Worm (Caenorhabditis elegans) whole organism, L4 larva: ENCODE results near the gene Y38E10A.17.

Source experiments
- F37D6.2 ChIP-seq: sonication (generic microtip); optimal IDR thresholded peaks from 2 replicates; lab custom pipeline; 2016; ENCODE audit warnings: mild to moderate bottlenecking, missing genetic modification characterization, missing compliant biosample characterization
- T26A8.4 ChIP-seq: fragments of 200-800 bp; sonication (Bioruptor generic); IDR thresholded peaks from 2 replicates; pipeline ENCODE4 v1.3.6; 2022; ENCODE audit warnings: missing genetic modification characterization, missing compliant biosample characterization
- Y105C5A.15 ChIP-seq: fragments of 200-800 bp; sonication (Bioruptor generic); IDR thresholded peaks from 2 replicates; pipeline ENCODE4 v1.3.6; 2022; ENCODE audit warnings: missing genetic modification characterization, missing compliant biosample characterization
- Y48G9A.11 ChIP-seq: fragments of 200-800 bp; sonication (Bioruptor generic); IDR thresholded peaks from 2 replicates; pipeline ENCODE4 v1.3.6; 2022; ENCODE audit warnings: missing genetic modification reagents, missing genetic modification characterization, missing compliant biosample characterization
- ama-1 ChIP-seq: fragments of 150-350 bp; optimal IDR thresholded peaks from 2 replicates; lab custom pipeline; 2014; ENCODE audit warnings: inconsistent platforms, mixed read lengths
- ceh-28 ChIP-seq: fragments of 150-350 bp; optimal IDR thresholded peaks from 2 replicates; lab custom pipeline; 2014; ENCODE audit warnings: missing biosample characterization, missing genetic modification reagents, missing genetic modification characterization
- ceh-62 ChIP-seq: sonication (generic microtip); optimal IDR thresholded peaks from 2 replicates; lab custom pipeline; 2017; ENCODE audit warnings: missing biosample characterization, missing genetic modification characterization
- ctbp-1 ChIP-seq: fragments of 200-800 bp; sonication (Bioruptor generic); IDR thresholded peaks from 2 replicates; pipeline ENCODE4 v1.3.6; 2022; ENCODE audit warnings: missing genetic modification reagents, missing genetic modification characterization, missing compliant biosample characterization
- dmd-6 ChIP-seq: fragments of 200-800 bp; sonication (Bioruptor generic); IDR thresholded peaks from 2 replicates; pipeline ENCODE4 v1.3.6; 2022; ENCODE audit warnings: missing genetic modification reagents, missing genetic modification characterization, missing compliant biosample characterization
- dmd-9 ChIP-seq: fragments of 200-800 bp; sonication (Bioruptor generic); IDR thresholded peaks from 2 replicates; pipeline ENCODE4 v1.3.6; 2022; ENCODE audit warnings: missing genetic modification reagents, missing genetic modification characterization, missing compliant biosample characterization
- dve-1 ChIP-seq: sonication (generic microtip); optimal IDR thresholded peaks from 2 replicates; lab custom pipeline; 2017; ENCODE audit warnings: antibody characterized with exemption, mild to moderate bottlenecking, missing genetic modification characterization, missing compliant biosample characterization; ENCODE audit not compliant: insufficient read depth
- jun-1 ChIP-seq: fragments of 150-350 bp; optimal IDR thresholded peaks from 2 replicates; lab custom pipeline; 2014; ENCODE audit warnings: missing biosample characterization, missing genetic modification reagents, missing genetic modification characterization
- lin-1 ChIP-seq: fragments of 200-800 bp; sonication (Bioruptor generic); IDR thresholded peaks from 2 replicates; pipeline ENCODE4 v1.3.6; 2022; ENCODE audit warnings: missing genetic modification reagents, missing genetic modification characterization, missing compliant biosample characterization
- lin-29 ChIP-seq: fragments of 200-800 bp; sonication (Bioruptor generic); IDR thresholded peaks from 2 replicates; pipeline ENCODE4 v1.3.6; 2022; ENCODE audit warnings: missing genetic modification reagents, missing genetic modification characterization, missing compliant biosample characterization
- lsy-2 ChIP-seq, 2 experiments: fragments of 150-350 bp in 1 of 2; sonication (generic microtip) in 1 of 2; optimal IDR thresholded peaks; 2 replicates each; lab custom pipeline; 2014 to 2017; ENCODE audit warnings: missing biosample characterization in 2 of 2, missing genetic modification characterization in 2 of 2
- mdl-1 ChIP-seq, 2 experiments: fragments of 150-350 bp in 1 of 2; sonication (generic microtip) in 1 of 2; optimal IDR thresholded peaks; 2 replicates each; lab custom pipeline; 2014 to 2017; ENCODE audit warnings: missing biosample characterization in 2 of 2, missing genetic modification characterization in 2 of 2
- mes-2 ChIP-seq: sonication (generic microtip); optimal IDR thresholded peaks from 2 replicates; lab custom pipeline; 2016; ENCODE audit warnings: missing genotype, mild to moderate bottlenecking, missing genetic modification characterization, missing compliant biosample characterization; ENCODE audit not compliant: poor library complexity, severe bottlenecking
- mxl-2 ChIP-seq: fragments of 200-800 bp; sonication (Bioruptor generic); conservative IDR thresholded peaks from 2 replicates; pipeline ENCODE4 v1.3.6; 2022; ENCODE audit warnings: missing genetic modification reagents, missing genetic modification characterization, missing compliant biosample characterization
- nhr-102 ChIP-seq: sonication (generic microtip); optimal IDR thresholded peaks from 2 replicates; lab custom pipeline; 2016; ENCODE audit warnings: mild to moderate bottlenecking, missing genetic modification characterization, moderate library complexity, missing compliant biosample characterization
- nhr-11 ChIP-seq: fragments of 150-350 bp; optimal IDR thresholded peaks from 2 replicates; lab custom pipeline; 2014; ENCODE audit warnings: missing biosample characterization, missing genetic modification characterization
- nhr-41 ChIP-seq: fragments of 200-800 bp; sonication (Bioruptor generic); IDR thresholded peaks from 2 replicates; pipeline ENCODE4 v1.3.6; 2022; ENCODE audit warnings: missing genetic modification reagents, missing genetic modification characterization, missing compliant biosample characterization
- nhr-42 ChIP-seq: fragments of 200-800 bp; sonication (Bioruptor generic); IDR thresholded peaks from 2 replicates; pipeline ENCODE4 v1.3.6; 2022; ENCODE audit warnings: missing genetic modification characterization, missing compliant biosample characterization
- nhr-76 ChIP-seq: fragments of 150-350 bp; optimal IDR thresholded peaks from 2 replicates; lab custom pipeline; 2014; ENCODE audit warnings: missing biosample characterization, missing genetic modification characterization
- rbr-2 ChIP-seq: sonication (generic microtip); optimal IDR thresholded peaks from 2 replicates; lab custom pipeline; 2016; ENCODE audit warnings: missing genotype, missing genetic modification characterization, missing compliant biosample characterization
- saeg-2 ChIP-seq: fragments of 200-800 bp; sonication (Bioruptor generic); IDR thresholded peaks from 2 replicates; pipeline ENCODE4 v1.3.6; 2022; ENCODE audit warnings: missing genetic modification reagents, missing genetic modification characterization, missing compliant biosample characterization
- sdz-12 ChIP-seq: fragments of 200-800 bp; sonication (Bioruptor generic); optimal IDR thresholded peaks from 2 replicates; lab custom pipeline; 2018; ENCODE audit warnings: mild to moderate bottlenecking, missing genetic modification characterization, missing compliant biosample characterization
- skn-1 ChIP-seq: fragments of 150-350 bp; optimal IDR thresholded peaks from 2 replicates; lab custom pipeline; 2014; ENCODE audit warnings: missing biosample characterization, missing genetic modification characterization
- snpc-1.2 ChIP-seq: fragments of 200-800 bp; sonication (Bioruptor generic); IDR thresholded peaks from 2 replicates; pipeline ENCODE4 v1.3.6; 2022; ENCODE audit warnings: missing genetic modification reagents, missing genetic modification characterization, missing compliant biosample characterization
- snpc-4 ChIP-seq: fragments of 150-350 bp; optimal IDR thresholded peaks from 2 replicates; lab custom pipeline; 2014; ENCODE audit warnings: missing biosample characterization, missing genetic modification characterization
- spr-3 ChIP-seq: fragments of 200-800 bp; sonication (Bioruptor generic); optimal IDR thresholded peaks from 2 replicates; lab custom pipeline; 2018; ENCODE audit warnings: mild to moderate bottlenecking, missing genetic modification characterization, missing compliant biosample characterization
- unc-62 ChIP-seq, 3 experiments: fragments of 150-350 bp in 1 of 3; sonication (generic microtip); optimal IDR thresholded peaks in 2 of 3; peaks in 1 of 3; 1 replicate in 1 of 3; 2 replicates in 2 of 3; lab custom pipeline; 2014 to 2017; ENCODE audit warnings: missing biosample characterization in 3 of 3, missing genetic modification characterization in 3 of 3, missing genetic modification reagents in 3 of 3, missing genotype in 1 of 3
- zfp-2 ChIP-seq: sonication (generic microtip); optimal IDR thresholded peaks from 2 replicates; lab custom pipeline; 2016; ENCODE audit warnings: mild to moderate bottlenecking, missing genetic modification characterization, missing compliant biosample characterization
- zip-11 ChIP-seq: fragments of 200-800 bp; sonication (Bioruptor generic); IDR thresholded peaks from 2 replicates; pipeline ENCODE4 v1.3.6; 2022; ENCODE audit warnings: missing genetic modification characterization, missing compliant biosample characterization
- ztf-11 ChIP-seq: fragments of 150-350 bp; optimal IDR thresholded peaks from 2 replicates; lab custom pipeline; 2014; ENCODE audit warnings: missing biosample characterization, missing genetic modification characterization
- ztf-7 ChIP-seq: fragments of 150-350 bp; optimal IDR thresholded peaks from 2 replicates; lab custom pipeline; 2014; ENCODE audit warnings: missing biosample characterization, missing genetic modification characterization

Y38E10A.17 gene

DNA sequence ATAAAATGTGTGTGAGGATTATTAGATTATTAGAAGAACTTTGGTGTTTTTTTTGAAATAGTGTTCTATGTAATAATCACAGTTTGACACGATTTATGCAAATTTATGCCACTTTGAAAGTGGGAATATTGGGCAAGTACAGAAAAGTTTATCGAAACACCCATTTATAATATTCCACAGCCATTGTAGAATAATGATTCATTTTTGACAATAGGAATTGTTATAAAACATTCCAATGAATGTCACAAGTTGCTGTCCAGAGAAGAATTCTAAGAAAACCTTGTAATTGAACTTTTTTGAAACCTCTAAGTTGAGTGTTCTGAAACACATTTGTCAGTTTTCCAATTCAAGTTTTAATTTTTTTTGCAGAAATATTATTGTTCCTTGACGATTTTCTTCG, 22.4 kb downstream of the Y38E10A.17 start, which contains the start of gene nspe-4:
TSS of gene nspe-4 (plus strand) at position 301 of the 400 bp plus-strand sequence.
- TF ChIP-seq ceh-62 (no peak), snpc-1.2 (no peak), mes-2 (tag; lab: Kevin White, UChicago) (no peak), mdl-1 (tag; optimal IDR thresholded peaks at IDR 0.05; lab: Kevin White, UChicago) (no peak), ceh-28 (tag; lab: Kevin White, UChicago) (no peak), saeg-2 (GFP tag; lab: Robert Waterston, UW) (no peak), nhr-76 (no peak), nhr-102 (tag; lab: Kevin White, UChicago) (no peak), spr-3 (no peak), jun-1 (no peak), zfp-2 (tag; lab: Kevin White, UChicago) (no peak), zip-11 (GFP tag; lab: Robert Waterston, UW) (no peak), nhr-42 (GFP tag; lab: Robert Waterston, UW) (no peak), skn-1 (tag; lab: Kevin White, UChicago) (no peak), Y48G9A.11 (GFP tag; lab: Robert Waterston, UW) (no peak), dve-1 (tag; lab: Kevin White, UChicago) (no peak)

DNA sequence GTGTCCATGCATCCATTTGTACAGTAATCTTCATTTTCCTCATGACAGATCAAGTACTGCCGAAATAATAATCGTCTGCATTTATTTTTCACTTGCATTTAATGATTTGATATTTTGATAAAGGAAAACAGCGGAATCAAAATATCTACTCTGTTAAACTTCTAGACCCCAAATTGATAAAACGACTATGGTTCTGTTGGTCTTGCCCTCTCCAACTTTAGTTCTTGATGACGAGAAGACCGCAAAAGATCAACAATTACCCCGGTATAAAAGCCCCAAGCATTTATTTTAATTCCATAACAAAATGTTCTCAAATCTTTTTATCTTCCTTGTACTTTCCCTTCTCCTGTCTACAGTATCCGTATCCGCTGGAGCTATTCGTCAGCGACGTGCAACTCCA, 25.9 kb downstream of the Y38E10A.17 start, which contains the start of gene Y38E10A.9:
TSS of gene Y38E10A.9 (plus strand) at position 301 of the 400 bp plus-strand sequence.
- TF ChIP-seq lsy-2 (tag; optimal IDR thresholded peaks at IDR 0.05; lab: Kevin White, UChicago) (no peak), dmd-6 (GFP tag; lab: Robert Waterston, UW) (no peak), lin-29 (no peak), dmd-9 (GFP tag; lab: Robert Waterston, UW) (no peak), lin-1 (GFP tag; lab: Robert Waterston, UW) (no peak), ama-1 (lab: Kevin White, UChicago) (no peak), F37D6.2 (tag; lab: Kevin White, UChicago) (no peak), nhr-11 (no peak), T26A8.4 (no peak), Y48G9A.11 (GFP tag; lab: Robert Waterston, UW) (no peak), ctbp-1 (no peak), snpc-4 (tag; lab: Kevin White, UChicago) (no peak), mxl-2 (GFP tag; lab: Robert Waterston, UW) (no peak), zip-11 (GFP tag; lab: Robert Waterston, UW) (no peak)

ce11 chrII:12606900-12607299, 27.7 kb downstream of the Y38E10A.17 start, which contains the start of gene Y38E10A.8:
Gene Y38E10A.8 (plus strand): TSS chrII:12607200.
- peak in 1 of 2 experiments; percentile 27 for TF ChIP-seq unc-62 (GFP tag; optimal IDR thresholded peaks at IDR 0.05 in 1 of 2; lab: Kevin White, UChicago)
- TF ChIP-seq unc-62 (tag; optimal IDR thresholded peaks at IDR 0.05; lab: Kevin White, UChicago): no peak
- no peak for TF ChIP-seq Y105C5A.15
- TF ChIP-seq ztf-7 (tag; lab: Kevin White, UChicago): no peak

- TF ChIP-seq sdz-12 (GFP tag; lab: Kevin White, UChicago) (no peak), rbr-2 (tag; lab: Kevin White, UChicago) (no peak), Y105C5A.15 (0 out of 2 replicates have a peak, but pooled peaks have one; percentile 19), ceh-62 (no peak), ztf-11 (tag; lab: Kevin White, UChicago) (no peak), mes-2 (tag; lab: Kevin White, UChicago) (no peak), nhr-41 (GFP tag; lab: Robert Waterston, UW) (no peak), unc-62 (GFP tag; optimal IDR thresholded peaks at IDR 0.05 in 1 of 2; lab: Kevin White, UChicago) (peak in 1 of 2 experiments; percentile 96), unc-62 (tag; optimal IDR thresholded peaks at IDR 0.05; lab: Kevin White, UChicago) (no peak)
Measured at ce11 chrII:12606108-12606507, 28.5 kb downstream of the Y38E10A.17 start.
